Worm (Caenorhabditis elegans) whole organism, young adult: ENCODE results near the gene cyp-33C7.

Experiments
- B0261.1 ChIP-seq: sonication (generic microtip); optimal IDR thresholded peaks from 2 replicates; lab custom pipeline; 2016; ENCODE audit warnings: mild to moderate bottlenecking, missing genetic modification characterization, moderate library complexity, missing compliant biosample characterization
- D2030.7 ChIP-seq: fragments of 200-800 bp; sonication (Bioruptor generic); IDR thresholded peaks from 2 replicates; pipeline ENCODE4 v1.3.6; 2022; ENCODE audit warnings: missing genetic modification reagents, missing genetic modification characterization, missing compliant biosample characterization
- F22D6.2 ChIP-seq: sonication (generic microtip); optimal IDR thresholded peaks from 2 replicates; lab custom pipeline; 2016; ENCODE audit warnings: mild to moderate bottlenecking, missing genetic modification characterization, missing compliant biosample characterization
- F37B4.10 ChIP-seq: fragments of 200-800 bp; sonication (Bioruptor generic); IDR thresholded peaks from 2 replicates; pipeline ENCODE4 v1.3.6; 2022; ENCODE audit warnings: missing genetic modification characterization, missing compliant biosample characterization
- F52B5.7 ChIP-seq: sonication (generic microtip); optimal IDR thresholded peaks from 2 replicates; lab custom pipeline; 2016; ENCODE audit warnings: mild to moderate bottlenecking, missing genetic modification characterization, missing compliant biosample characterization
- Y79H2A.3 ChIP-seq: fragments of 200-800 bp; sonication (Bioruptor generic); conservative IDR thresholded peaks from 2 replicates; pipeline ENCODE4 v1.3.6; 2022; ENCODE audit warnings: missing genetic modification reagents, missing genetic modification characterization, missing compliant biosample characterization
- aptf-2 ChIP-seq: fragments of 200-800 bp; sonication (Bioruptor generic); conservative IDR thresholded peaks from 2 replicates; pipeline ENCODE4 v1.3.6; 2022; ENCODE audit warnings: missing genetic modification reagents, missing genetic modification characterization, missing compliant biosample characterization
- athp-1 ChIP-seq: sonication (generic microtip); optimal IDR thresholded peaks from 2 replicates; lab custom pipeline; 2017; ENCODE audit warnings: mild to moderate bottlenecking, missing genetic modification characterization, missing compliant biosample characterization
- attf-6 ChIP-seq: fragments of 200-800 bp; sonication (Bioruptor generic); IDR thresholded peaks from 2 replicates; pipeline ENCODE4 v1.3.6; 2022; ENCODE audit warnings: missing genetic modification reagents, missing genetic modification characterization, missing compliant biosample characterization
- cebp-1 ChIP-seq, 2 experiments: fragments of 200-800 bp in 1 of 2; sonication (Bioruptor generic) in 1 of 2; sonication (generic microtip) in 1 of 2; IDR thresholded peaks in 1 of 2; optimal IDR thresholded peaks in 1 of 2; 2 replicates each; pipeline versions ENCODE4 v1.3.6 to Lab custom; 2017 to 2022; ENCODE audit warnings: missing compliant biosample characterization in 2 of 2, missing genetic modification characterization in 2 of 2, mild to moderate bottlenecking in 1 of 2, missing genetic modification reagents in 1 of 2, moderate library complexity in 1 of 2
- ceh-27 ChIP-seq: fragments of 200-800 bp; sonication (Bioruptor generic); optimal IDR thresholded peaks from 2 replicates; lab custom pipeline; 2018; ENCODE audit warnings: mild to moderate bottlenecking, missing genetic modification characterization, moderate library complexity, missing compliant biosample characterization
- ceh-40 ChIP-seq: fragments of 200-800 bp; sonication (Bioruptor generic); IDR thresholded peaks from 2 replicates; pipeline ENCODE4 v1.3.6; 2022; ENCODE audit warnings: missing genetic modification characterization, missing compliant biosample characterization
- ceh-91 ChIP-seq: fragments of 200-800 bp; sonication (Bioruptor generic); IDR thresholded peaks from 2 replicates; pipeline ENCODE4 v1.3.6; 2022; ENCODE audit warnings: missing genetic modification reagents, missing genetic modification characterization, missing compliant biosample characterization
- dpff-1 ChIP-seq: sonication (generic microtip); optimal IDR thresholded peaks from 2 replicates; lab custom pipeline; 2017; ENCODE audit warnings: mild to moderate bottlenecking, missing genetic modification characterization, missing compliant biosample characterization
- dpl-1 ChIP-seq: fragments of 150-350 bp; optimal IDR thresholded peaks from 2 replicates; lab custom pipeline; 2014; ENCODE audit warnings: missing biosample characterization, missing genetic modification reagents, missing genetic modification characterization
- efl-1 ChIP-seq: fragments of 150-350 bp; optimal IDR thresholded peaks from 2 replicates; lab custom pipeline; 2014; ENCODE audit warnings: missing biosample characterization, missing genetic modification reagents, missing genetic modification characterization
- egl-18 ChIP-seq: fragments of 200-800 bp; sonication (Bioruptor generic); IDR thresholded peaks from 2 replicates; pipeline ENCODE4 v1.3.6; 2022; ENCODE audit warnings: missing genetic modification reagents, missing genetic modification characterization, missing compliant biosample characterization
- ekl-4 ChIP-seq: fragments of 200-800 bp; sonication (Bioruptor generic); IDR thresholded peaks from 2 replicates; pipeline ENCODE4 v1.3.6; 2022; ENCODE audit warnings: missing genetic modification reagents, missing genetic modification characterization, missing compliant biosample characterization
- ets-4 ChIP-seq: fragments of 200-800 bp; sonication (Bioruptor generic); optimal IDR thresholded peaks from 2 replicates; lab custom pipeline; 2018; ENCODE audit warnings: mild to moderate bottlenecking, missing genetic modification characterization, missing compliant biosample characterization
- hmg-1.2 ChIP-seq: fragments of 200-800 bp; sonication (Bioruptor generic); IDR thresholded peaks from 2 replicates; pipeline ENCODE4 v1.3.6; 2022; ENCODE audit warnings: missing genetic modification reagents, missing genetic modification characterization, missing compliant biosample characterization
- hrde-1 ChIP-seq: sonication (generic microtip); optimal IDR thresholded peaks from 2 replicates; lab custom pipeline; 2016; ENCODE audit warnings: missing genetic modification characterization, mild to moderate bottlenecking, missing compliant biosample characterization, moderate library complexity, missing genotype, missing genetic modification reagents, borderline replicate concordance
- let-526 ChIP-seq: fragments of 200-800 bp; sonication (Bioruptor generic); IDR thresholded peaks from 2 replicates; pipeline ENCODE4 v1.3.6; 2022; ENCODE audit warnings: missing genetic modification reagents, missing genetic modification characterization, missing compliant biosample characterization
- let-607 ChIP-seq, 2 experiments: fragments of 200-800 bp in 1 of 2; sonication (Bioruptor generic) in 1 of 2; sonication (generic microtip) in 1 of 2; optimal IDR thresholded peaks; 2 replicates each; lab custom pipeline; 2016 to 2018; ENCODE audit warnings: mild to moderate bottlenecking in 2 of 2, missing compliant biosample characterization in 2 of 2, missing genetic modification characterization in 2 of 2, moderate library complexity in 2 of 2, missing genotype in 1 of 2
- lin-54 ChIP-seq: fragments of 200-800 bp; sonication (Bioruptor generic); optimal IDR thresholded peaks from 2 replicates; lab custom pipeline; 2018; ENCODE audit warnings: mild to moderate bottlenecking, missing genetic modification characterization, missing compliant biosample characterization
- madf-8 ChIP-seq: fragments of 200-800 bp; sonication (Bioruptor generic); conservative IDR thresholded peaks from 2 replicates; pipeline ENCODE4 v1.3.6; 2022; ENCODE audit warnings: missing genetic modification reagents, missing genetic modification characterization, missing compliant biosample characterization
- nfya-1 ChIP-seq: sonication (generic microtip); optimal IDR thresholded peaks from 2 replicates; lab custom pipeline; 2017; ENCODE audit warnings: antibody characterized with exemption, missing compliant biosample characterization, missing genetic modification characterization, borderline replicate concordance; ENCODE audit not compliant: insufficient read depth
- nfya-2 ChIP-seq: fragments of 200-800 bp; sonication (Bioruptor generic); IDR thresholded peaks from 2 replicates; pipeline ENCODE4 v1.3.6; 2022; ENCODE audit warnings: missing genetic modification reagents, missing genetic modification characterization, missing compliant biosample characterization
- nhr-27 ChIP-seq: fragments of 200-800 bp; sonication (Bioruptor generic); optimal IDR thresholded peaks from 2 replicates; lab custom pipeline; 2018; ENCODE audit warnings: mild to moderate bottlenecking, missing genetic modification characterization, moderate library complexity, missing compliant biosample characterization
- nhr-80 ChIP-seq: sonication (generic microtip); optimal IDR thresholded peaks from 2 replicates; lab custom pipeline; 2016; ENCODE audit warnings: missing genetic modification characterization, missing compliant biosample characterization
- nhr-90 ChIP-seq: sonication (generic microtip); optimal IDR thresholded peaks from 2 replicates; lab custom pipeline; 2016; ENCODE audit warnings: missing genotype, mild to moderate bottlenecking, missing genetic modification characterization, missing compliant biosample characterization
- sdz-38 ChIP-seq: sonication (generic microtip); optimal IDR thresholded peaks from 2 replicates; lab custom pipeline; 2016; ENCODE audit warnings: missing genotype, missing genetic modification characterization, missing compliant biosample characterization
- snpc-3.4 ChIP-seq: sonication (generic microtip); optimal IDR thresholded peaks from 2 replicates; lab custom pipeline; 2017; ENCODE audit warnings: missing genetic modification characterization, mild to moderate bottlenecking, missing compliant biosample characterization, antibody characterized with exemption, moderate library complexity, missing genotype, missing genetic modification reagents
- zfh-2 ChIP-seq: fragments of 200-800 bp; sonication (Bioruptor generic); conservative IDR thresholded peaks from 2 replicates; pipeline ENCODE4 v1.3.6; 2022; ENCODE audit warnings: missing genetic modification reagents, missing genetic modification characterization, missing compliant biosample characterization
- ztf-22 ChIP-seq: fragments of 200-800 bp; sonication (Bioruptor generic); optimal IDR thresholded peaks from 2 replicates; lab custom pipeline; 2018; ENCODE audit warnings: mild to moderate bottlenecking, missing genetic modification characterization, moderate library complexity, missing compliant biosample characterization
- ztf-28 ChIP-seq: fragments of 200-800 bp; sonication (Bioruptor generic); IDR thresholded peaks from 2 replicates; pipeline ENCODE4 v1.3.6; 2022; ENCODE audit warnings: missing genetic modification reagents, missing genetic modification characterization, missing compliant biosample characterization

cyp-33C7 gene

ce11 chrV:2244751-2245150 lies 5.6 kb upstream of the cyp-33C7 start, which contains the start of gene cyp-33C5:
cyp-33C5 (plus strand) TSS chrV:2245004.
- TF ChIP-seq athp-1 (tag; lab: Kevin White, UChicago) (no peak), nhr-90 (no peak), ztf-22 (GFP tag; lab: Kevin White, UChicago) (no peak), hrde-1 (tag; lab: Kevin White, UChicago) (no peak), nhr-80 (peak; percentile 4), ceh-27 (no peak), dpl-1 (no peak), snpc-3.4 (no peak), ceh-91 (GFP tag; lab: Robert Waterston, UW) (no peak), nfya-2 (no peak), F37B4.10 (GFP tag; lab: Robert Waterston, UW) (no peak), hmg-1.2 (peak; percentile 80; the same call in 1 of the 2 replicates), nhr-27 (tag; lab: Kevin White, UChicago) (no peak), aptf-2 (GFP tag; lab: Robert Waterston, UW) (no peak)

ce11 chrV:2249310-2249709 lies 1.0 kb upstream of the cyp-33C7 start, which contains the start of gene cyp-33C6:
cyp-33C6 (minus strand) TSS chrV:2249410.
- TF ChIP-seq madf-8 (GFP tag; lab: Robert Waterston, UW), result no peak
- TF ChIP-seq F22D6.2 (tag; lab: Kevin White, UChicago), result no peak
- TF ChIP-seq Y79H2A.3 (GFP tag; lab: Robert Waterston, UW), result no peak
- TF ChIP-seq sdz-38 (tag; lab: Kevin White, UChicago), result no peak
- TF ChIP-seq F52B5.7 (tag; lab: Kevin White, UChicago), result no peak

- TF ChIP-seq B0261.1, result no peak
- peak; percentile 31 for TF ChIP-seq nhr-80
- no peak for TF ChIP-seq D2030.7 (GFP tag; lab: Robert Waterston, UW)
- TF ChIP-seq nhr-27 (tag; lab: Kevin White, UChicago), result no peak
- TF ChIP-seq ets-4 (GFP tag; lab: Kevin White, UChicago), result no peak
Measured at ce11 chrV:2251774-2252173, 1.4 kb downstream of the cyp-33C7 start.

- no peak for TF ChIP-seq ceh-40 (GFP tag; lab: Robert Waterston, UW)
- TF ChIP-seq ceh-27, result no peak
- no peak for TF ChIP-seq attf-6
- no peak for TF ChIP-seq ztf-28 (GFP tag; lab: Robert Waterston, UW)
- TF ChIP-seq efl-1 (GFP tag; lab: Kevin White, UChicago), result no peak
- no peak for TF ChIP-seq egl-18 (GFP tag; lab: Robert Waterston, UW)
- no peak for TF ChIP-seq cebp-1 (GFP tag; IDR thresholded peaks at IDR 0.05; lab: Robert Waterston, UW)
- TF ChIP-seq cebp-1 (tag; optimal IDR thresholded peaks at IDR 0.05; lab: Kevin White, UChicago), result peak; percentile 35
- TF ChIP-seq nfya-1 (tag; lab: Kevin White, UChicago), result no peak
- TF ChIP-seq ztf-22 (GFP tag; lab: Kevin White, UChicago), result no peak
- no peak for TF ChIP-seq let-607 (tag; optimal IDR thresholded peaks at IDR 0.05; lab: Kevin White, UChicago)
- no peak for TF ChIP-seq let-526 (GFP tag; lab: Robert Waterston, UW)
- peak; percentile 68 for TF ChIP-seq zfh-2 (GFP tag; lab: Robert Waterston, UW)
- TF ChIP-seq dpff-1 (tag; lab: Kevin White, UChicago), result no peak
- TF ChIP-seq lin-54, result no peak
- no peak for TF ChIP-seq ekl-4
- TF ChIP-seq hmg-1.2, result no peak
Measured at ce11 chrV:2254553-2255124, 4.3 kb downstream of the cyp-33C7 start, which contains the start of gene str-253. str-253 (minus strand) TSS chrV:2254603.
